Worm (Caenorhabditis elegans): Measurements from ENCODE around the gene T24A6.16.

DNA sequence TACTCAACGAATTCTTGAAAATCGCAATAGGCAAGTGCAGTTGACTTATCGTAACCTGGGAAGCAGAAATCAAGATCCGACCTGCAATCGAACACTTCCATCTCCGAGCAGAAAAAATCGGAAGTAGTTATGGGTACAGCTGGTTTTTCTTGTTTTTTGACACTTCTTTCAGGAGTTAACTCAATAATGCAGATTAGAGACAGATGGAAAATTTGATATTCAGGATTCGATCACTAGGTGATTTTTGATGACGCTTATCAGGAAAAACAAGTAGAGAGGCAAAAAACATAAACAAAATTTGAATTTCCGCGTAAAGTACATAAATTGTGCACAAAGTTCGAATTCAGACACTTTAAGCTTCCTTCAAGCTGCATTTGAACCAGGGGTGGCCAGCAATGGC is 13.9 kb downstream of the T24A6.16 start, which contains the start of gene srw-130:
- no peak for TF ChIP-seq med-1 (GFP tag; optimal IDR thresholded peaks at IDR 0.05; ENCODE audit: insufficient read depth)
- TF ChIP-seq ztf-29 (GFP tag; IDR thresholded peaks at IDR 0.05), result no peak
- no peak for TF ChIP-seq flt-1 (GFP tag; IDR thresholded peaks at IDR 0.05)
- TF ChIP-seq klf-2 (GFP tag; conservative IDR thresholded peaks at IDR 0.05), result no peak
- no peak for TF ChIP-seq cog-1 (tag; optimal IDR thresholded peaks at IDR 0.05)
- no peak for TF ChIP-seq tab-1 (GFP tag; IDR thresholded peaks at IDR 0.05)

All from whole organism, midembryonic.